Worm (Caenorhabditis elegans): ENCODE data around the gene Y39G8B.1.

Y39G8B.1 gene

DNA sequence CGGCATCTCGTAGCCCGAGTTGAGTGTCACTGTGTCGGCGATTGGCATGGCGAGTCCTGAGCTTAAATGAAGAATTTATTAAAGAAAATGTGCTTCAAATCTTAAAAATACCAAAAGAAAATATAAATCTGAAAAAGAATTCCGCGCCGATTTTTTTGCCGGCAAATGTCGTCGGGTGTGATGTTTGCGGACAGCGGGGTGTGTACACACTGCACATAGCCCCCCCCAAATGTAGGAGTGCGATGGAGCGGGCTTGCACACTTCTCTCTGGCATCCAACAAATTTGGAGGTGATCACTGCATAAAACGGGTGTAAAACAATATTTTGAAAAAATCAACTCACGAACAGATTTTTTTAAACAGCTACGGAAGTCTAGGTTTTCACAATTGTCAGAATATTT is 2.5 kb upstream of the Y39G8B.1 start, which contains the start of gene Y39G8B.2 (continued):
- TF ChIP-seq K02D7.2 (tag; optimal IDR thresholded peaks at IDR 0.05) (no peak), ceh-14 (tag; optimal IDR thresholded peaks at IDR 0.05) (peak; percentile 55), ttx-3 (tag; optimal IDR thresholded peaks at IDR 0.05) (no peak), sox-4 (tag; optimal IDR thresholded peaks at IDR 0.05) (peak; percentile 30), nhr-232 (tag; optimal IDR thresholded peaks at IDR 0.05) (no peak), pha-2 (tag; optimal IDR thresholded peaks at IDR 0.05) (no peak), npax-4 (tag; optimal IDR thresholded peaks at IDR 0.05) (no peak), sdc-2 (tag; optimal IDR thresholded peaks at IDR 0.05) (peak; percentile 9), fkh-6 (tag; optimal IDR thresholded peaks at IDR 0.05) (no peak), ceh-24 (tag; optimal IDR thresholded peaks at IDR 0.05) (no peak), odd-2 (tag; optimal IDR thresholded peaks at IDR 0.05) (no peak), pag-3 (tag; optimal IDR thresholded peaks at IDR 0.05; ENCODE audit: borderline replicate concordance) (peak; percentile 12), Y22D7AL.16 (tag; optimal IDR thresholded peaks at IDR 0.05) (no peak), ceh-18 (tag; optimal IDR thresholded peaks at IDR 0.05) (peak; percentile 65), C08G9.2 (tag; optimal IDR thresholded peaks at IDR 0.05) (peak; percentile 48), ref-2 (tag; optimal IDR thresholded peaks at IDR 0.05) (peak; percentile 82), unc-3 (GFP tag; conservative IDR thresholded peaks at IDR 0.05) (no peak), unc-3 (tag; optimal IDR thresholded peaks at IDR 0.05) (no peak), ets-4 (tag; optimal IDR thresholded peaks at IDR 0.05) (no peak), tbx-2 (tag; optimal IDR thresholded peaks at IDR 0.05) (peak; percentile 69), hlh-30 (tag; optimal IDR thresholded peaks at IDR 0.05; ENCODE audit: insufficient read depth) (peak; percentile 32), ama-1 (optimal IDR thresholded peaks at IDR 0.05) (no peak), madf-2 (tag; optimal IDR thresholded peaks at IDR 0.05) (peak; percentile 41), ztf-16 (tag; optimal IDR thresholded peaks at IDR 0.05) (peak; percentile 56), pros-1 (tag; optimal IDR thresholded peaks at IDR 0.05) (peak; percentile 36), F13H6.1 (tag; optimal IDR thresholded peaks at IDR 0.05) (no peak), eyg-1 (tag; optimal IDR thresholded peaks at IDR 0.05) (peak; percentile 2), dmd-4 (tag; optimal IDR thresholded peaks at IDR 0.05; ENCODE audit: borderline replicate concordance) (no peak), T23F11.4 (GFP tag; optimal IDR thresholded peaks at IDR 0.05) (no peak), fax-1 (tag; optimal IDR thresholded peaks at IDR 0.05) (no peak), rnt-1 (tag; optimal IDR thresholded peaks at IDR 0.05) (peak; percentile 36), nhr-11 (tag; optimal IDR thresholded peaks at IDR 0.05) (no peak), sox-2 (GFP tag; IDR thresholded peaks at IDR 0.05) (no peak), elt-4 (tag; optimal IDR thresholded peaks at IDR 0.05) (no peak), ceh-9 (tag; optimal IDR thresholded peaks at IDR 0.05) (no peak), ceh-31 (tag; optimal IDR thresholded peaks at IDR 0.05) (peak; percentile 72), dve-1 (tag; optimal IDR thresholded peaks at IDR 0.05) (peak; percentile 59), hlh-13 (GFP tag; optimal IDR thresholded peaks at IDR 0.05) (no peak), ceh-45 (GFP tag; IDR thresholded peaks at IDR 0.05) (no peak), ceh-2 (tag; optimal IDR thresholded peaks at IDR 0.05) (no peak), C38D4.7 (GFP tag; optimal IDR thresholded peaks at IDR 0.05) (no peak), unc-55 (GFP tag; optimal IDR thresholded peaks at IDR 0.05) (no peak), ceh-30 (tag; optimal IDR thresholded peaks at IDR 0.05) (peak; percentile 1), zip-5 (tag; optimal IDR thresholded peaks at IDR 0.05) (no peak), ceh-34 (tag; optimal IDR thresholded peaks at IDR 0.05) (peak; percentile 76), pqm-1 (tag; optimal IDR thresholded peaks at IDR 0.05) (no peak), hlh-8 (tag; optimal IDR thresholded peaks at IDR 0.05) (no peak), unc-86 (tag; optimal IDR thresholded peaks at IDR 0.05) (peak; percentile 2), ceh-19 (GFP tag; optimal IDR thresholded peaks at IDR 0.05) (no peak), ceh-6 (GFP tag; optimal IDR thresholded peaks at IDR 0.05) (peak; percentile 34), ahr-1 (tag; optimal IDR thresholded peaks at IDR 0.05) (no peak), hlh-6 (tag; optimal IDR thresholded peaks at IDR 0.05) (no peak), pat-9 (tag; optimal IDR thresholded peaks at IDR 0.05) (peak; percentile 8), pax-1 (tag; optimal IDR thresholded peaks at IDR 0.05) (no peak), elt-2 (tag; optimal IDR thresholded peaks at IDR 0.05) (peak; percentile 59)
